Fruit fly (Drosophila melanogaster) S2 (cell line): ENCODE results near the gene CG11241.

Experiments
- CG8478 ChIP-seq: fragments of >200 bp; optimal IDR thresholded peaks from 2 replicates; lab custom pipeline; 2018
- CTCF ChIP-seq, 2 experiments: fragments of >200 bp; optimal IDR thresholded peaks; 2 replicates each; lab custom pipeline; 2018

Gene CG11241

dm6 chr3L:22737732-22738611 lies at the start of gene CG11241:
CG11241 (minus strand) TSS chr3L:22738420.
- no peak for TF ChIP-seq CG8478 (lab: Kevin White, UChicago)
- TF ChIP-seq CTCF (optimal IDR thresholded peaks at IDR 0.05; lab: Kevin White, UChicago), result no peak

DNA sequence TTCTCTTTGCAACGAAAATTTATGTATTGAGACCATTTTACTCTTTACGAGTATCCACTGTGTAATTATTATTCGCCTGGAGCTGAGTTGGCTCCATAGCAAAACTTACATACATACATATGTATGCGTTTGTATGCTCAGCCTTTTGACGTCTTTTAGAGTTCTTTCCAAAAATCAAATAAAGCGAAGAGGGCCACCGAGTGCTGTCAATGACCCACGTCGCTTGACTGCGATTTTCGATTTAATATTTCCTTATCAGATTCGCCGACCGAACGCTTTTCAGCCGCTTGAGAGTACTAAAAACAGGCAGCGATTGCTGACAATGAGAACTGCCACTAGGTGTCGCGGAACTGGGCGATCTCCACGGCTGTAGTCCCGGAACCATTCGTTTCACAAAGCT lies 36.3 kb upstream of the CG11241 start:
- no peak for TF ChIP-seq CTCF (optimal IDR thresholded peaks at IDR 0.05; lab: Kevin White, UChicago)
- no peak for TF ChIP-seq CG8478 (lab: Kevin White, UChicago)

- TF ChIP-seq CTCF (optimal IDR thresholded peaks at IDR 0.05; lab: Kevin White, UChicago) (peak; percentile 17 to 37), CG8478 (lab: Kevin White, UChicago) (no peak)
Observed at dm6 chr3L:22773383-22773873, 35.2 kb upstream of the CG11241 start.

DNA sequence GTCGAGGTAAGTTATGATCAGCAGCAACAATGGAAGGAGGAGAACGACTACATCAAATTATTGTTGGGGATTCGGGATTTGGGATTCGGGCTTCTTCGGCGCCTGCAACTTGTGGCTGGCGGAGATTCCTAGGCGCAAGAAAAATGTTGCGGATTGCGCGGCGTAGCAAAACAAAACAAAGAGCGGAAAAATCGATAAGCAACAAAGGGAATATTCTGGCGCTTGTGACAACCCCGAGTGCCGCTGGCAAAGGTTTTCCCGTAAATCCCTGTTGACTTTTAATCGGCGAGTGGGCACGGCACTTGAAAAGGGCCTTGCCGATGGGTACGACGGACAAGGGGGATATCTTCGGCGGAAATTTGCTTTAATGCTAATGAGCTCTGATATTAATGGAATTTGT lies 11.8 kb upstream of the CG11241 start:
- TF ChIP-seq CTCF (optimal IDR thresholded peaks at IDR 0.05; lab: Kevin White, UChicago) (no peak), CG8478 (lab: Kevin White, UChicago) (no peak)

- TF ChIP-seq CG8478 (lab: Kevin White, UChicago), result no peak
- peak; percentile 37 to 46 for TF ChIP-seq CTCF (optimal IDR thresholded peaks at IDR 0.05; lab: Kevin White, UChicago)
Observed at dm6 chr3L:22749147-22749550, 10.9 kb upstream of the CG11241 start, which contains the start of gene SPoCk. SPoCk (plus strand) TSS chr3L:22749444.

- TF ChIP-seq CTCF (optimal IDR thresholded peaks at IDR 0.05; lab: Kevin White, UChicago) (no peak), CG8478 (lab: Kevin White, UChicago) (no peak)
Observed at dm6 chr3L:22742945-22743582, 4.8 kb upstream of the CG11241 start.

DNA sequence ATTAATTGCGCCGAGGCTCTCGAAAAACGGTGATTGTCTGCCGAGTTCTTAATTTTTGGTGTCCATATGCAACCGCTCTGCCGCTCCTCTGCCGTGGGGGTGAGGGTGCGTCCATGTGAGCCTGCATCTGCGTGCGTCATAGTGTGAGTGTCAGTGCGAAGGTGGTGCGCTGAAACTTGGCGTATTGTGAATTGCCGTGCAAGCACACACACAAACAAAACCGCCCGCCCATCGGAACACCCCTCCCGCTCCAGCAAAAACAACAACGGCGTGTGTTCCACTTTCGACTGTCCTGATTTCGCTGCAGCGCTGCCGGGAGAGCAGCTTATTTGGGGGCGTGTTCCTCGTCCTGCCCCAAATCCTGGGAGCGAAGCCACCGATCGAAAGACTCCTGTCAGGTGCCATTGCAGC lies 3.9 kb upstream of the CG11241 start:
- TF ChIP-seq CG8478 (lab: Kevin White, UChicago), result no peak
- TF ChIP-seq CTCF (optimal IDR thresholded peaks at IDR 0.05; lab: Kevin White, UChicago), result no peak

DNA sequence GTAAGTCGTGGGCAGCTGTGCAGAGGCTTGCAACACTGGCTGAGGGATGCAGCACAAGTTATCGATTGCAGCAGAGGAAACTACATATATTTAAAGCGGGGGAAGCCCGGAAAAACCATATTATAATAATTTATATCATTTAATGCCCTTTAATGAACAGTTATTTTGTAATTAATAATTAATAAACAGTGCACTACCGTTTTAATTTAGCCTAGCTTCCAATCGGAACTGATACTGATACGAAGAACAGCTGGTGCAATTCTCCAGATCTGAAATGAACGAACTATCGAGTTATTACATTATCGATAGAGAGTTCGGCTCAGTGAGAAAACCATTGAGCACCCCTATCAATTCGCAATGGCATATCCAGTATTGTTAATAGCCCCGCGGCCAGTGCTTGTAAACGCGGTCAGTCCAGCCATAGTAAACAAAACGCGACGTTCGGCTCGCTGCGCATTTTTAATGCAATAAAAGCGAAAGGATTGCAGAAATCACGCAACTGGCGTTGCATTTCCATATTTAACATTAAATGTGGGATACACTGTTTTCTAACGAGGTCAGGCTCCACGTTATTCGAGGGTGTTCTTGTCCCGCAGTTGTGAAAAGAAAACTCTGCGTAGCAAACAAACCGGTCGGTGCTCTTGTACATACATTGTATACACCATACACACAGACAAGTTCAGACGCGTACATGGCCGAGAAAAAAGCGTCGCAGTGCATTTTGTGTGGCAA lies 3.3 kb upstream of the CG11241 start, which contains the start of gene CG7369:
TSS of gene CG7369 (plus strand) at position 405 of the 732 bp plus-strand sequence.
- TF ChIP-seq CTCF (optimal IDR thresholded peaks at IDR 0.05; lab: Kevin White, UChicago) (no peak), CG8478 (lab: Kevin White, UChicago) (no peak)

dm6 chr3L:22733607-22734006 lies 4.6 kb downstream of the CG11241 start:
- no peak for TF ChIP-seq CG8478 (lab: Kevin White, UChicago)
- TF ChIP-seq CTCF (optimal IDR thresholded peaks at IDR 0.05; lab: Kevin White, UChicago), result no peak

dm6 chr3L:22731393-22731792 lies 6.8 kb downstream of the CG11241 start:
- TF ChIP-seq CTCF (optimal IDR thresholded peaks at IDR 0.05; lab: Kevin White, UChicago) (no peak), CG8478 (lab: Kevin White, UChicago) (no peak)

DNA sequence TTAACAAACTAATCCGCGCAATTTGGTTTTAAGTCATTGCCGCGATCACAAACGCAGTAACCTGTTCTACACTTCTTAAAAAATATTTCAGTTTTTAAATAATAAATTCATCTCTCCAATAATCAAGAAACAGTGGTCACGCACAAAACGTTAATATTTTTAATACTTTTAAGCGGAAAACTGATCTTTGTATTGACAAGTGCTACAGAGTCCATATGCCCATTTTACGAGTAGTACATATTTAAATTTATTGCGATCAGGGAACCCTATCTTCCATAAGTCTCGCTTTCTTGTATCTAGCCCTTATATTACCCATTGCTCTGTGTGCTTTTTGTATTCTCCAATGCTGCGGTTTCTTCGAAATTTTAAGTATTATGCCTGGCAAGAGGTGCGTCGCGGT lies 8.8 kb downstream of the CG11241 start, which contains the start of gene CG32454:
TSS of gene CG32454 (plus strand) at position 301 of the 400 bp plus-strand sequence.
- TF ChIP-seq CTCF (optimal IDR thresholded peaks at IDR 0.05; lab: Kevin White, UChicago), result no peak
- TF ChIP-seq CG8478 (lab: Kevin White, UChicago), result no peak

DNA sequence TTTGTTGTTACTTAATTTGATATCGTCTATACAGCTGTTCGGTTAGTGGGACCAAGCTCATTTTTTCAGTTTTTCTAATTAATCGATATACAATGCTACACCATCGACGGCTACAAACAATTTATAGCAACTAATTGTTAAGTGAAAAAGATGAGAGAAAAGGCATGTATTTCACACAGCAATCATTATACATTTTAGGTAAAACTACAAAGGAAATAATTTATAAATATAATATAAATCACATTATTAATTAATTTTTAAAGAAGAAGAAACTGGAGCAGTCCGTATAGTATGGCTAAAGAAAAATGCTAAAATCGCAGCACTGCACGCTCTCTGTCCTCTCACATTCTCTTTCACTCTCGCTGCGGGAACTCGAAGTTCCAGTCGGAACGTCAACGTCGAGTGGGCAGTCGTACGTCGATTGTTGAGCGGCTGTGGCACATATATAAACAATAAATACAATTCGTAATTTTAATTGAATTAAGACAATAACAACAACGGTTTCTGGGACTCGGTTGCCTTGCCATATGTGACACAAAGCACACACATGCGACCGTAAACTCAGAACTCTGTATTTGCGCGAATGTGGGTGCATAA lies 10.4 kb downstream of the CG11241 start, which contains the start of the genes CG14450 and CG11367:
TSS of gene CG14450 (minus strand) at position 51 of the 597 bp plus-strand sequence.
TSS of gene CG11367 (plus strand) at position 373 of the 597 bp plus-strand sequence.
- TF ChIP-seq CG8478 (lab: Kevin White, UChicago) (no peak), CTCF (optimal IDR thresholded peaks at IDR 0.05; lab: Kevin White, UChicago) (no peak)

dm6 chr3L:22724046-22724771 lies 14.0 kb downstream of the CG11241 start:
- TF ChIP-seq CG8478 (lab: Kevin White, UChicago) (no peak), CTCF (optimal IDR thresholded peaks at IDR 0.05; lab: Kevin White, UChicago) (no peak)
